Fruit fly (Drosophila melanogaster) whole organism, prepupa: ENCODE results near the gene Pak.

ENCODE experiments used
- CG10631 ChIP-seq: fragments of 200-800 bp; sonication (Bioruptor generic); optimal IDR thresholded peaks from 2 replicates; lab custom pipeline; 2016; ENCODE audit warnings: missing biosample characterization, missing genetic modification characterization
- CG10669 ChIP-seq: fragments of 200-800 bp; sonication (Bioruptor generic); optimal IDR thresholded peaks from 3 replicates; lab custom pipeline; 2018; ENCODE audit warnings: missing biosample characterization, mild to moderate bottlenecking, missing genetic modification characterization, moderate library complexity
- CG11762 ChIP-seq: fragments of 200-800 bp; sonication (Bioruptor generic); optimal IDR thresholded peaks from 3 replicates; lab custom pipeline; 2016; ENCODE audit warnings: missing biosample characterization, missing genetic modification characterization; ENCODE audit not compliant: insufficient read depth
- CG1621 ChIP-seq: fragments of 200-800 bp; sonication (Bioruptor generic); optimal IDR thresholded peaks from 3 replicates; lab custom pipeline; 2018; ENCODE audit warnings: missing biosample characterization, mild to moderate bottlenecking, missing genetic modification characterization
- CG3032 ChIP-seq: fragments of 200-800 bp; optimal IDR thresholded peaks from 2 replicates; lab custom pipeline; 2019; ENCODE audit warnings: missing biosample characterization, mild to moderate bottlenecking, missing genetic modification characterization, moderate library complexity
- CG31627 ChIP-seq: fragments of 200-800 bp; sonication (Bioruptor generic); optimal IDR thresholded peaks from 3 replicates; lab custom pipeline; 2016; ENCODE audit warnings: missing biosample characterization, missing genetic modification characterization
- CG32006 ChIP-seq: fragments of 200-800 bp; sonication (Bioruptor generic); optimal IDR thresholded peaks from 3 replicates; lab custom pipeline; 2017; ENCODE audit warnings: missing biosample characterization, mild to moderate bottlenecking, missing genetic modification characterization
- CG34406 ChIP-seq: fragments of 200-800 bp; sonication (Bioruptor generic); optimal IDR thresholded peaks from 3 replicates; lab custom pipeline; 2016; ENCODE audit warnings: missing biosample characterization, missing genetic modification characterization
- CG6163 ChIP-seq: fragments of 200-800 bp; sonication (Bioruptor generic); IDR thresholded peaks from 3 replicates; pipeline ENCODE4 v1.3.6; 2022; ENCODE audit warnings: missing biosample characterization, missing genetic modification characterization
- CG6808 ChIP-seq: fragments of 200-800 bp; sonication (Bioruptor generic); optimal IDR thresholded peaks from 3 replicates; lab custom pipeline; 2017; ENCODE audit warnings: missing biosample characterization, missing genetic modification characterization, mild to moderate bottlenecking, moderate library complexity, missing genetic modification reagents
- CG6854 ChIP-seq: fragments of 200-800 bp; sonication (Bioruptor generic); optimal IDR thresholded peaks from 2 replicates; lab custom pipeline; 2017; ENCODE audit warnings: missing biosample characterization, mild to moderate bottlenecking, missing genetic modification characterization
- CG8119 ChIP-seq: fragments of 200-800 bp; sonication (Bioruptor generic); IDR thresholded peaks from 3 replicates; pipeline ENCODE4 v1.3.6; 2022; ENCODE audit warnings: missing biosample characterization, missing genetic modification characterization
- CG9139 ChIP-seq: fragments of 200-800 bp; sonication (Bioruptor generic); optimal IDR thresholded peaks from 3 replicates; lab custom pipeline; 2017; ENCODE audit warnings: missing biosample characterization, mild to moderate bottlenecking, missing genetic modification characterization
- Eip78C ChIP-seq: fragments of 200-800 bp; sonication (Bioruptor generic); peaks from one replicate; lab custom pipeline; 2016; ENCODE audit warnings: missing biosample characterization, missing genetic modification characterization
- Ets21C ChIP-seq: fragments of 200-800 bp; sonication (Bioruptor generic); optimal IDR thresholded peaks from 3 replicates; lab custom pipeline; 2016; ENCODE audit warnings: missing biosample characterization, missing genetic modification characterization
- Ets96B ChIP-seq: fragments of 200-800 bp; optimal IDR thresholded peaks from 2 replicates; lab custom pipeline; 2019; ENCODE audit warnings: missing biosample characterization, mild to moderate bottlenecking, missing genetic modification characterization, moderate library complexity
- Hr39 ChIP-seq: fragments of 200-800 bp; sonication (Bioruptor generic); optimal IDR thresholded peaks from 2 replicates; lab custom pipeline; 2016; ENCODE audit warnings: missing biosample characterization, missing genetic modification characterization
- Hr4 ChIP-seq: fragments of 200-800 bp; sonication (Bioruptor generic); optimal IDR thresholded peaks from 3 replicates; lab custom pipeline; 2016; ENCODE audit warnings: missing biosample characterization, missing genetic modification characterization
- Met ChIP-seq: fragments of 200-800 bp; sonication (Bioruptor generic); optimal IDR thresholded peaks from 3 replicates; lab custom pipeline; 2016; ENCODE audit warnings: missing biosample characterization, missing genetic modification characterization
- OdsH ChIP-seq: fragments of 200-800 bp; sonication (Bioruptor generic); optimal IDR thresholded peaks from 3 replicates; lab custom pipeline; 2016; ENCODE audit warnings: missing biosample characterization, missing genetic modification characterization
- Smox ChIP-seq: fragments of 200-800 bp; sonication (Bioruptor generic); optimal IDR thresholded peaks from 3 replicates; lab custom pipeline; 2016; ENCODE audit warnings: missing biosample characterization, missing genetic modification characterization
- Sox102F ChIP-seq: fragments of 200-800 bp; sonication (Bioruptor generic); optimal IDR thresholded peaks from 2 replicates; lab custom pipeline; 2016; ENCODE audit warnings: missing biosample characterization, mild to moderate bottlenecking, missing genetic modification characterization
- achi ChIP-seq: fragments of 200-800 bp; sonication (Bioruptor generic); optimal IDR thresholded peaks from 3 replicates; lab custom pipeline; 2016; ENCODE audit warnings: missing biosample characterization, missing genetic modification characterization
- acj6 ChIP-seq: fragments of 200-800 bp; sonication (Bioruptor generic); optimal IDR thresholded peaks from 3 replicates; lab custom pipeline; 2016; ENCODE audit warnings: missing biosample characterization, missing genetic modification characterization
- cyc ChIP-seq: fragments of 200-800 bp; sonication (Bioruptor generic); optimal IDR thresholded peaks from 3 replicates; lab custom pipeline; 2016; ENCODE audit warnings: missing biosample characterization, missing genetic modification characterization
- dsx ChIP-seq: fragments of 200-800 bp; optimal IDR thresholded peaks from 3 replicates; lab custom pipeline; 2019; ENCODE audit warnings: missing biosample characterization, mild to moderate bottlenecking, missing genetic modification characterization, moderate library complexity; ENCODE audit not compliant: poor library complexity, severe bottlenecking
- eg ChIP-seq: fragments of 200-800 bp; sonication (Bioruptor generic); IDR thresholded peaks from 3 replicates; pipeline ENCODE4 v1.3.6; 2022; ENCODE audit warnings: missing biosample characterization, missing genetic modification characterization
- esn ChIP-seq: fragments of 200-800 bp; sonication (Bioruptor generic); optimal IDR thresholded peaks from 2 replicates; lab custom pipeline; 2016; ENCODE audit warnings: missing biosample characterization, mild to moderate bottlenecking, missing genetic modification characterization, moderate library complexity
- fd59A ChIP-seq: fragments of 200-800 bp; sonication (Bioruptor generic); optimal IDR thresholded peaks from 2 replicates; lab custom pipeline; 2017; ENCODE audit warnings: missing biosample characterization, mild to moderate bottlenecking, missing genetic modification characterization, missing genetic modification reagents
- fkh ChIP-seq: fragments of 200-800 bp; sonication (Bioruptor generic); optimal IDR thresholded peaks from 3 replicates; lab custom pipeline; 2017; ENCODE audit warnings: missing biosample characterization, mild to moderate bottlenecking, missing genetic modification characterization, moderate library complexity
- lz ChIP-seq: fragments of 200-800 bp; sonication (Bioruptor generic); optimal IDR thresholded peaks from 3 replicates; lab custom pipeline; 2016; ENCODE audit warnings: missing biosample characterization, missing genetic modification characterization
- spab ChIP-seq: fragments of 200-800 bp; sonication (Bioruptor generic); optimal IDR thresholded peaks from 2 replicates; lab custom pipeline; 2017; ENCODE audit warnings: missing biosample characterization, mild to moderate bottlenecking, missing genetic modification characterization, missing genetic modification reagents
- ss ChIP-seq, 2 experiments: fragments of 200-800 bp; sonication (Bioruptor generic); optimal IDR thresholded peaks; 2 replicates in 1 of 2; 3 replicates in 1 of 2; lab custom pipeline; 2017 to 2018; ENCODE audit warnings: mild to moderate bottlenecking in 2 of 2, missing biosample characterization in 2 of 2, missing genetic modification characterization in 2 of 2, moderate library complexity in 1 of 2
- svp ChIP-seq: fragments of 200-800 bp; sonication (Bioruptor generic); peaks from one replicate; lab custom pipeline; 2016; ENCODE audit warnings: missing biosample characterization, missing genetic modification characterization
- topi ChIP-seq: fragments of 200-800 bp; sonication (Bioruptor generic); optimal IDR thresholded peaks from 3 replicates; lab custom pipeline; 2016; ENCODE audit warnings: missing biosample characterization, missing genetic modification characterization
- vri ChIP-seq: fragments of 200-800 bp; sonication (Bioruptor generic); optimal IDR thresholded peaks from 3 replicates; lab custom pipeline; 2016; ENCODE audit warnings: missing biosample characterization, mild to moderate bottlenecking, missing genetic modification characterization

Gene Pak

DNA sequence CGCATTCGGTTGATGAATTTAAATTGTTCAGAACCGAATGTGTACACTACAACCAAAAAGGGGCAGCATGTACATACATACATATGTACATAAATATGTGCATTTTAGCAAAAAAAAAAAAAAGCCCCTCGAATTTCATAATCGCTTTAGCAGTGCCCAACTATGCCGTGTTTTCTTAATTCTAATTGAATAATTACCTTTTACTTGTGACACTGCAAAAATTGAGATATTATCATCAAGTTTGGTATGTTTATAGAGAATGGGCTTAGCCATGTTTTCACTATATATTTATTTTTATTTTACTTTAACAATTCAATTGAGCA lies 50.8 kb downstream of the Pak start:
- TF ChIP-seq CG31627 (GFP tag; lab: Kevin White, UChicago) (peak; percentile 52), Hr39 (peak; percentile 60), Smox (peak; percentile 57), eg (GFP tag; lab: Robert Waterston, UW) (0 out of 3 replicates have a peak, but pooled peaks have one; percentile 25), CG10669 (GFP tag; lab: Kevin White, UChicago) (no peak), Met (peak; percentile 74), fkh (GFP tag; lab: Kevin White, UChicago) (no peak), fd59A (no peak), CG32006 (GFP tag; lab: Kevin White, UChicago) (peak; percentile 44), Eip78C (GFP tag; lab: Kevin White, UChicago) (peak; percentile 55), cyc (GFP tag; lab: Kevin White, UChicago) (peak; percentile 50), topi (GFP tag; lab: Kevin White, UChicago) (peak; percentile 62), Sox102F (peak; percentile 43), svp (GFP tag; lab: Kevin White, UChicago) (peak; percentile 81), esn (GFP tag; lab: Kevin White, UChicago) (peak; percentile 55), CG9139 (GFP tag; lab: Kevin White, UChicago) (no peak), acj6 (GFP tag; lab: Kevin White, UChicago) (peak; percentile 17), CG10631 (GFP tag; lab: Kevin White, UChicago) (peak; percentile 14), Ets21C (GFP tag; lab: Kevin White, UChicago) (peak; percentile 36), achi (no peak), CG34406 (GFP tag; lab: Kevin White, UChicago) (peak; percentile 19), lz (peak; percentile 49), CG11762 (GFP tag; lab: Kevin White, UChicago) (no peak), OdsH (GFP tag; lab: Kevin White, UChicago) (peak; percentile 6)
- TF ChIP-seq, all 60 proteins: peak for 18

DNA sequence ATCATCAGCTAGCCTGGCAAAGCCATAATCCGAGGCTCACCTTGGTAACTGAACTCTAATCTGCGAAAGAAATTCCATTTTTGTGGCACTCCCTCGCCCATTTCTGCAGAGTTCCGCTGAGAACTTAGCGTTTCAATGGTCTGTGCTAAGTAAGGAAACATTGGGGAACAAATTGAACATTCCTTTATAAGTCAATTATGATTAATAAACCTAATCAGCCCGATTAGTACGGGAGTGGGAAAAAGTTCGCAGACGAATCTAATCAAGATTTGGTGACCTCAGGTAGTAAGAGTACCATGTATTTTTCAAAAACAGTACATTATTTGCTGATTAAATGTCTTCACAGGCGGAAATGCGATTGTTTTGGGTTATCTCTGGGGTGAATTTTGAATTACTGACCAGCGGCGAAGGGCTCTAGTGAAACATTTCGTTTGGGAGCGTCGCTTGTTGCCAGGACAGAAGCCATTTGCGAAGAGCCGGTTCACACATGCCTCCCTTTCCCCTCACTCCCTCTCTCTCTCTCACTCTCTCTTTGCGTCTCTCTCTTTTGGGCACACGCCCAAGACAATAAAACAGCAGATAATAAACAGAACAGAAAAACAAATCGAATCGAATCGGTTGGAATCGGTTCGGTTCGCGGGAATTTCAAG lies 52.0 kb downstream of the Pak start:
- peak; percentile 15 for TF ChIP-seq CG9139 (GFP tag; lab: Kevin White, UChicago)
- TF ChIP-seq Eip78C (GFP tag; lab: Kevin White, UChicago) = peak; percentile 29
- no peak for TF ChIP-seq Ets96B (tag; lab: Kevin White, UChicago)
- peak; percentile 95 for TF ChIP-seq svp (GFP tag; lab: Kevin White, UChicago)
- TF ChIP-seq eg (GFP tag; lab: Robert Waterston, UW) = 0 out of 3 replicates have a peak, but pooled peaks have one; percentile 28
- TF ChIP-seq CG6854 (GFP tag; lab: Kevin White, UChicago) = peak; percentile 44
- TF ChIP-seq acj6 (GFP tag; lab: Kevin White, UChicago) = no peak
- peak; percentile 33 to 52 for TF ChIP-seq ss (GFP tag; optimal IDR thresholded peaks at IDR 0.05; lab: Kevin White, UChicago)
- TF ChIP-seq CG1621 = peak; percentile 6
- TF ChIP-seq CG8119 (GFP tag; lab: Robert Waterston, UW) = 0 out of 3 replicates have a peak, but pooled peaks have one; percentile 18
- no peak for TF ChIP-seq cyc (GFP tag; lab: Kevin White, UChicago)
- peak; percentile 46; the same call in 1 of the 3 replicates for TF ChIP-seq CG6163
- peak; percentile 21 for TF ChIP-seq dsx (GFP tag; lab: Kevin White, UChicago)
- peak; percentile 28 for TF ChIP-seq fkh (GFP tag; lab: Kevin White, UChicago)
- peak; percentile 10 for TF ChIP-seq CG6808
- no peak for TF ChIP-seq Hr4 (GFP tag; lab: Kevin White, UChicago)
- TF ChIP-seq Sox102F = peak; percentile 0
- no peak for TF ChIP-seq CG3032 (tag; lab: Kevin White, UChicago)
- peak; percentile 15 for TF ChIP-seq spab

DNA sequence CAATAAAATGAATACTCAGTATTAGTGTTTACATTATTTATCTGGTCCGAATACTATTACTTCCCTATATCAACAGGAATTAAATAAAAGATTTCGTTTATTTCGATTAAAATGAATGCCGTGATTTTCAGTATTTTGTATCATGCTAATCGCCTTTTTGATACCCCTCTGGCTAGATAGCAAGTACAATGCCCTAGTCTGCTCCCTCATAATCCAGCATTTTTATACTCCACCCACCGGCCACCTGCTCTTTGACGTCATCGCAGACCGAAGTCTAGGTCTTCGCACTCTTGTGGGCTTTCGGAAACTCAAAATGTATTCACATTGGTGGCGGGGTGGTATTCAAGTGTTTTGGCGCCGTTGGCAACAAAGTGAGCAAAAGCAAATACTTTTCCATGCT lies 53.0 kb downstream of the Pak start:
- TF ChIP-seq vri (peak; percentile 61), Sox102F (no peak)
